Fruit fly (Drosophila melanogaster) ovary, adult (tissue): ENCODE results near the gene Kr-h2.

ENCODE experiments used
- CG17801 ChIP-seq: fragments of 200-800 bp; optimal IDR thresholded peaks from 2 replicates; lab custom pipeline; 2019; ENCODE audit warnings: missing biosample characterization, mild to moderate bottlenecking, missing genetic modification characterization, moderate library complexity; ENCODE audit not compliant: partially characterized antibody

Gene Kr-h2

dm6 chr2L:6051212-6051621, 19.6 kb upstream of the Kr-h2 start:
- TF ChIP-seq CG17801 = peak; percentile 96

dm6 chr2L:6053874-6054469, 16.8 kb upstream of the Kr-h2 start, which contains the start of gene CG13995:
Gene CG13995 (plus strand): TSS chr2L:6054302.
- no peak for TF ChIP-seq CG17801

- no peak for TF ChIP-seq CG17801
Measured at dm6 chr2L:6060210-6060609, 10.6 kb upstream of the Kr-h2 start, which contains the start of gene CG34180. Gene CG34180 (plus strand): TSS chr2L:6060510.

DNA sequence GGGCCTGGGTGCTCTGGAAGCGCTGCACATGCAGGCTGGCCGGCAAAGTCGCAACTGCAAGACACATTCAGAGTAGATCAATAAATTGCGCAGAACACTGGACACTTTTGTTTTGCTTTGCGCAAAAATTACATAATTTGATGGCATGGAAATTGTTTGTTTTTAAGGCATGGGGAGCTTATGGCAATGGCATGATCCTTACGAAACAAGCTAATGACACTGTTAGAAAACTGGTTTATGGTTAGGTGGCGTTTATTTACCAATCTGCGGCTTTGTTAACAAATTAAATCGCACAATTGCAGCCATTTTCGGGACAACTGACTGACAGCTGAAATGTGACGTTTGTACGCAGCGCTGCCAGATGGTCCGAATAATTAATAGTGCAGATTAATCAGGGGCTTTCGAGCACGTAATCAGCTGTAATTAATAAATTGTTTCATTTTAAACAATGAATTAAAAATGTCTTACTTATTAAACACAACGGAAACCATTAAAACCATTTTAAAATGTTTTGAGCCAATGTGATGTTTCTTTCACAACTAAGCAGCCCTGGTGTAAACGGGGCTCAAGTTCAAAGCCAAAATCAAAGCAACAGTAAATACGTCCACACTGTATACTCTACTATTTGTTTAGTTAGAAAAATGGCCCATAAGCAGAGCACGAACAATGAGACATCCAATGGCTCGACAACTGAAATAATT, 8.3 kb upstream of the Kr-h2 start, which contains the start of the genes ND-51 and CG13994:
Gene ND-51 (minus strand): TSS at position 376 of the 701 bp plus-strand sequence.
Gene CG13994 (plus strand): TSS at position 608 of the 701 bp plus-strand sequence.
- TF ChIP-seq CG17801 = peak; percentile 83

DNA sequence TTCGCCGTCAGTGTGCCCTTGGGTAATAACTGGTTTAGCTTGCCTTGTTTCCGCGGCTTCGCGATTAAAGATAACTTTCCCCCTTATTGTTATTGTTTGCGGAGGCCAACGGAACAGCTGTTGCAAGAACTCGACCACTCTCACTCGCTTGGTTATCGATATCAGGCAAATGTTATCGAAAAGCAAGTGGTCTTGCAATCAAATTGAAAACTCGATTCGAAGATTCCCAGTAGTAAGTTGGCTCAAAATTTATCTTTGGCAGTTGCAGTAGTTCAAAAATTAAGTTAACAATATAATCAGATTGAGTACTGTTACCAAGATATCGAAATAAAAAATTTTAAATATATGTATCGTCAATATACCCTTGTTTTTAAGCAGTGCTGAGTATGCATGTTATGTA, 5.0 kb upstream of the Kr-h2 start, which contains the start of the genes Fbw5 and CG9147:
Gene Fbw5 (minus strand): TSS at position 131 of the 400 bp plus-strand sequence.
Gene CG9147 (plus strand): TSS at position 175 of the 400 bp plus-strand sequence.
- TF ChIP-seq CG17801 = peak; percentile 99

dm6 chr2L:6068544-6069251, 2.1 kb upstream of the Kr-h2 start, which contains the start of the genes CG9150 and Pfdn1:
Gene CG9150 (minus strand): TSS chr2L:6068594.
Gene Pfdn1 (plus strand): TSS chr2L:6069079.
- TF ChIP-seq CG17801 = no peak

dm6 chr2L:6072124-6072523, 1.3 kb downstream of the Kr-h2 start:
- TF ChIP-seq CG17801 = no peak

DNA sequence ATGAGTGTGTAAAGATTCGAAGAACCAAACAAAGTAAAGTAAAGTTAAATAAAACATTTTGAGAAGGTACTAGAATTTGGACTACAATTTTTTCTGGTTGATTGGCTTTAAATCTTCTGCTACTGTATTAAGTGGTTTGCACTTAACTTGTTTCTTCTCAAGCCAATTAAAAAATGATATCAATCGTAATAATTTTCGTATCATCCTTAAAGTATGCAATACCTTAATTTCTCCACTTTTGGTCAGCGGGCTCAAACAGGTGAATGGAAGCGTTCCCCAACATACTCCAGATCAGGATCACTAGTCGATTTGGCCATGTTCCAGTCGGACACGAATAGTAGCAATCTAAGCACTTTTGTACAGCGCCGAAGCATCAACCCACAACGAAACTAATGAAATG, 3.1 kb downstream of the Kr-h2 start:
- TF ChIP-seq CG17801 = no peak

DNA sequence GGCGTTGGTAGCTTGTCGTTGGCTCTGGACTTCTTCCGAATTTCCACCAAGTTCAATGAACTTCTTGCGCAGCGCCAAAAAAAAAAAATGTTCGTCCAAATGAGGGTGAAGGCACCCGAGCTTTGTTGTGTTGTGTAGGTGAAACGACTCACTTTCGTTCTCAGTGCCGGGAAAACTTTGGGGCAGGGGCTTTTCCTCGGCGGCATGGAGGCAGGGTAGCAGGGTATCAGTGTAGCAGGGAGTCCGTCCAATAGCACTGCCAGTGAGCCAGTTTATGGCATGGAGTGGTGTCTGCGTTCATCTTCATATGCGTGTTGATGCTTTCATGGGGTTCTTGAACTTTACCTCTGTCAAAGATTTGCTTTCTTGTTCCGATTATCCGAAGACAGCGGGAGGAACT, 3.5 kb downstream of the Kr-h2 start:
- no peak for TF ChIP-seq CG17801

- TF ChIP-seq CG17801 = no peak
Measured at dm6 chr2L:6075345-6075744, 4.6 kb downstream of the Kr-h2 start.

dm6 chr2L:6076143-6076542, 5.4 kb downstream of the Kr-h2 start:
- TF ChIP-seq CG17801 = no peak

- TF ChIP-seq CG17801 = no peak
Measured at dm6 chr2L:6076829-6077364, 6.1 kb downstream of the Kr-h2 start.

dm6 chr2L:6077632-6078031, 6.8 kb downstream of the Kr-h2 start:
- TF ChIP-seq CG17801 = no peak

- peak; percentile 2 for TF ChIP-seq CG17801
Measured at dm6 chr2L:6078757-6079351, 8.1 kb downstream of the Kr-h2 start.

dm6 chr2L:6080329-6080728, 9.5 kb downstream of the Kr-h2 start:
- TF ChIP-seq CG17801 = no peak

dm6 chr2L:6081134-6081832, 10.5 kb downstream of the Kr-h2 start:
- TF ChIP-seq CG17801 = no peak
